Worm (Caenorhabditis elegans): ENCODE results near the gene T02G5.7.
"Not testable (repeated sequence)": the region's sequence is repeated elsewhere in the genome, so short reads cannot be mapped to it uniquely, and the experiment has no call there.

The T02G5.7 gene

DNA sequence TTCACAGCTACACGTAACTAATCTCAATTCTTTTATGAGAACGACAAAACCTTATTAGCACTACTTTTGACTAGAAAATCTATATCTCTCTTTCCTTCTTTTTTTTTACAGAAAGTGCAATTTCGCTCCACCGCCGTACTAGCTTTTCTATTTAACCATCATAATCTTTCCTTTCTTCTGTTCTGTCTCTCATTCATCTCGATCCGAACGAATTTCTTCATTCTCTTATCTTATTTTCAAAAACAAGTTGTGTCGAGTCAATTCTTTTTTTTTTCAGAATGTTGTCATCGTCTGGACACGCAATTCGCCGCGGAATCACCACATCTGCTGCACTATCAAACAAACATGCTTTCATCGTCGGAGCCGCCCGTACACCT, 1.9 kb upstream of the T02G5.7 start, which contains the start of gene kat-1:
Gene kat-1 (plus strand): TSS at position 278 of the 377 bp plus-strand sequence.
- no peak for TF ChIP-seq elt-3 (tag; optimal IDR thresholded peaks at IDR 0.05)
- TF ChIP-seq hmg-11 (tag; optimal IDR thresholded peaks at IDR 0.05): no peak
- TF ChIP-seq sea-2 (GFP tag; optimal IDR thresholded peaks at IDR 0.05): no peak
- TF ChIP-seq ceh-9 (tag; optimal IDR thresholded peaks at IDR 0.05): no peak
- no peak for TF ChIP-seq tbx-2 (tag; optimal IDR thresholded peaks at IDR 0.05)
- TF ChIP-seq mml-1 (tag; optimal IDR thresholded peaks at IDR 0.05): no peak
- no peak for TF ChIP-seq nhr-77 (tag; optimal IDR thresholded peaks at IDR 0.05)
- no peak for TF ChIP-seq jun-1 (tag; optimal IDR thresholded peaks at IDR 0.05)
- TF ChIP-seq ama-1 (optimal IDR thresholded peaks at IDR 0.05): no peak

DNA sequence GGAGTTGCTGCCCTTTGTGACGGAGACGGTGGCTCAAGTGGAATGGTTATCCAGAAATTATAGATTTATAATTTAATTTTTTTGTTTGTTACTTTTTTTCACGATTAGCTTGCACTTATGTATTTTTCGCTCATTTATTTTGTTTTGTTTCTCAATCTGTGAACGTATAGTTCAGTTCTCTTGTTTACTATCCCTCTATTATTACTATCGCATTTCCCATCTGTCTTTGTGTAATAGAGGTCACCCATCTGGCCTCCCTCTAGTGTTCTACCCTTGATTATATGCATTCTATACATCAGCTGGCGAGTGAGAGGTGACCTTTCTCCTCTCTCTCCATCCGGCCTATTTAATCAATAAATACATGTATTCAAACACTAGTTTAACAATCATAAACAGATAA, 8.6 kb downstream of the T02G5.7 start, which contains the start of the genes T02G5.14 and T02G5.15:
Gene T02G5.14 (plus strand): TSS at position 301 of the 400 bp plus-strand sequence.
Gene T02G5.15 (plus strand): TSS at position 301 of the 400 bp plus-strand sequence.
- TF ChIP-seq pqm-1, pha-4, daf-12 (tag; optimal IDR thresholded peaks at IDR 0.05): not testable (repeated sequence)

DNA sequence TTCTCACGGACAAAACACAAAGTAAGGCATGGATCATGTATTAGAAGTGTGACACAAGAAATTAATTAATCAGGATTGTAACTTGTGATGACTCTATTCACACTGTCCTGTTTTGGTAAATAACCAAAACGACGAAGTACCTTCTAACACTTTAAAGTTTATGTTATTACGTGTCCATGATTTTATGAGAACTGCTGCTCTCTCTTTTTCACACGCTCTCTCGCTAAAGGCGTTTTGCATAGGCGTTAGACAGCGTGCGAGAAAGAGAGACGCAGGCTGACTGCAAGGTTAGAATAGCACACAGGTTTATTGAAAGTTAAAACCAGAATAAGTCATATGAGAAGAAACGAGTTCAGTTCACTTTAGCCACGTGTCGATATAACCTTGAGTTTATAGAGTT, 14.7 kb downstream of the T02G5.7 start:
- TF ChIP-seq nhr-25 (tag; optimal IDR thresholded peaks at IDR 0.05) (peak; percentile 71), egl-5 (tag; optimal IDR thresholded peaks at IDR 0.05) (peak; percentile 31), tbx-2 (tag; optimal IDR thresholded peaks at IDR 0.05) (no peak)

DNA sequence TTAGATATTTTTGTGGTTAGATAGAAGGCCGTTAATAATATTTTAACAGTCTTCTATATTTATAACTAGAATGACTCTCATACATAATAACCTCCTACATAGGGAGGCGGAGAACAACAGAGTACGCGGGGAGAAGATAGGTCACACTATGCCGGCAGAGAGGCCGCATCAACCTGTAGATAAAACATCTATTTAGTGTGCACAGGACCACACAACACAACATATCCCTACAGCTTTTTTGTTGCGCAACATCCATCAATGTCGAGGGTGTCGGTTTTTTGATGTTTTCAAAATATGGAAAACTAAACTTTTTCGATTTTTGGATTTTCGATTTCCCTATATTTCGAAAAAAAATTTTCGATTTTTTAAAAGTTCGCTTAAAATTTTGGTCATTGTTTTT, 15.4 kb downstream of the T02G5.7 start:
- TF ChIP-seq eor-1 (tag; optimal IDR thresholded peaks at IDR 0.05): no peak

DNA sequence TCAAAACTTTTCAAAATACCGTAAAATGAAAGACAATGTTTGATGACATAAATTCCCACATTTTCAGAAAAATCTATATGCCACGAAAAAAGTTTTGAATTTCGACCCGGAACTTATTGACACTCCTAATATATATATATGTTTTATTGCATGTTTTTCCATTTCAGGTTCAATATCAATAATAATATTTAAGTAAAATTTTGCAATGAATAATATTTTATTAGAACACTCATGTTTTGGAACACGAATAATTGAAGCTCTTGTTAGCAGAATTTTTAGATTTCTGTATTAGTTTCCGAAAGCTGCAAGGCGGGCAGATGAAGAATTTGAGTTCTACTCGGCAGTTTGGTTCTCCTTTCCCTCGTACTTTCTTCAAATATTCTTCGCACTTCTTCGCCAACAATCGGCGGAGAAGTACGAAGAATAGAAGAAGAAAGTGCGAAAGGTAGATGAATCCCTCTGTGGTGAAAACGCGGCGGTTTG, 18.0 kb downstream of the T02G5.7 start, which contains the start of gene T02G5.3:
Gene T02G5.3 (plus strand): TSS at position 51 of the 483 bp plus-strand sequence.
- no peak for TF ChIP-seq nfya-1 (tag; optimal IDR thresholded peaks at IDR 0.05; ENCODE audit: insufficient read depth)
- TF ChIP-seq nhr-25 (tag; optimal IDR thresholded peaks at IDR 0.05): no peak
- no peak for TF ChIP-seq pha-4 (tag; optimal IDR thresholded peaks at IDR 0.05)
- TF ChIP-seq fkh-10 (GFP tag; optimal IDR thresholded peaks at IDR 0.05): no peak
- TF ChIP-seq egl-27 (tag; optimal IDR thresholded peaks at IDR 0.05): no peak
- TF ChIP-seq unc-39 (tag; optimal IDR thresholded peaks at IDR 0.05): no peak
- TF ChIP-seq R02D3.7 (tag; optimal IDR thresholded peaks at IDR 0.05): no peak
- no peak for TF ChIP-seq jun-1 (tag; optimal IDR thresholded peaks at IDR 0.05)
- no peak for TF ChIP-seq lin-15B (tag; optimal IDR thresholded peaks at IDR 0.05)
- TF ChIP-seq egl-5 (tag; optimal IDR thresholded peaks at IDR 0.05): no peak
- TF ChIP-seq snpc-4 (tag; optimal IDR thresholded peaks at IDR 0.05): no peak
- no peak for TF ChIP-seq zag-1 (tag; optimal IDR thresholded peaks at IDR 0.05)
- no peak for TF ChIP-seq fkh-2 (tag; optimal IDR thresholded peaks at IDR 0.05)
- no peak for TF ChIP-seq nhr-237 (tag; optimal IDR thresholded peaks at IDR 0.05)
- no peak for TF ChIP-seq daf-12 (tag; optimal IDR thresholded peaks at IDR 0.05)
- no peak for TF ChIP-seq eor-1 (tag; optimal IDR thresholded peaks at IDR 0.05)

DNA sequence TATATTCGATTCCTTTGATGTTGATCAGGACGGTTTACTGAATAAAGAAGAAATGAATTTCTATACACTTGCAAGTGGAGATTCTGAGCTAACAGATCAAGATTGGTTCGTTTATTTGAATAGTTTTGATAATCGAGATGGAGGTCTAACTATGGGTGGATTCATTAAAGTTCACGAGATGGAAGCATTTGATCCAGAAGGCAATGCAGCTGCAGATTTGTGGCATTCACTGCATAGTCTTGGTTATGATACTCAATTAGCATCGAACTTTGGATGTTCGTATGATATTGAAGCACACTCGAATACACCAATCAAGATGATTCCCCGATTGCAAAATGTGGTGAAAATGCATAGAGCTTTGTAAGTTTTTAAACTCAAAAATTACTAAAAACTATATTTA, 20.6 kb downstream of the T02G5.7 start:
- TF ChIP-seq nhr-67 (tag; optimal IDR thresholded peaks at IDR 0.05): no peak
- no peak for TF ChIP-seq lsy-12 (tag; optimal IDR thresholded peaks at IDR 0.05)
- no peak for TF ChIP-seq snpc-4 (tag; optimal IDR thresholded peaks at IDR 0.05)
- no peak for TF ChIP-seq ceh-9 (tag; optimal IDR thresholded peaks at IDR 0.05)
- no peak for TF ChIP-seq tbx-2 (tag; optimal IDR thresholded peaks at IDR 0.05)
- no peak for TF ChIP-seq ztf-4 (tag; optimal IDR thresholded peaks at IDR 0.05)
- TF ChIP-seq pha-4 (tag; optimal IDR thresholded peaks at IDR 0.05): no peak

DNA sequence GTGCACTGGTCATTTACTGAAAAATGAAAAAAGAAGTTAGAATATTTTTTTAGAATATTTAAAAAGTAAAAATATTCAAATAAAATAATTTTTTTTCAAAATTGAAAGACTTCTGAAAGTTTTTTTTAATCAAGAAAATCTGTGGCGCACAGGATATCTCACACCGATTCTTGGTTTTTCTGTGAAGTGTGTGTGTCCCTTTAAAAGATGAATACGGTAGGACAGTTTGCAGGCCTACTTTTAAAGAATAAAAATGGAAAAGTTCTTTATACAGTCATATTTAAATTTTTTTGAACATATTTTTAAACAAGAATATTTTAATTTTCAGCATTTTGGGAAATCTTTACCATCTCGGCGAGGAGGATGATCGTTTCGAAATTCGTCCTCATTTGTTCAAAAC, 23.2 kb downstream of the T02G5.7 start, which contains the start of gene mct-5:
Gene mct-5 (minus strand): TSS at position 16 of the 400 bp plus-strand sequence.
- TF ChIP-seq pha-4 (tag; optimal IDR thresholded peaks at IDR 0.05) (no peak), R02D3.7 (tag; optimal IDR thresholded peaks at IDR 0.05) (no peak), daf-12 (tag; optimal IDR thresholded peaks at IDR 0.05) (no peak), lin-15B (tag; optimal IDR thresholded peaks at IDR 0.05) (no peak), unc-62 (GFP tag; optimal IDR thresholded peaks at IDR 0.05) (no peak), fos-1 (tag; optimal IDR thresholded peaks at IDR 0.05) (no peak), mml-1 (tag; optimal IDR thresholded peaks at IDR 0.05) (no peak), elt-3 (tag; optimal IDR thresholded peaks at IDR 0.05) (no peak)
